Worm (Caenorhabditis elegans) whole organism, dauer: ENCODE results near the gene col-114.

ENCODE experiments used
- unc-62 ChIP-seq: sonication (generic microtip); optimal IDR thresholded peaks from 2 replicates; lab custom pipeline; 2017; ENCODE audit warnings: missing biosample characterization, missing genetic modification reagents, missing genetic modification characterization

col-114 gene

ce11 chrIV:7211313-7211712 is 35.1 kb downstream of the col-114 start:
- TF ChIP-seq unc-62 (GFP tag; lab: Kevin White, UChicago) = no peak

ce11 chrIV:7208961-7209360 is 37.5 kb downstream of the col-114 start:
- TF ChIP-seq unc-62 (GFP tag; lab: Kevin White, UChicago) = no peak

- no peak for TF ChIP-seq unc-62 (GFP tag; lab: Kevin White, UChicago)
These were observed 40.5 kb downstream of the col-114 start, which contains the start of gene kcc-1 for ce11 chrIV:7205969-7206368. kcc-1 (plus strand) TSS chrIV:7206269.

- no peak for TF ChIP-seq unc-62 (GFP tag; lab: Kevin White, UChicago)
These were observed 42.8 kb downstream of the col-114 start, which contains the start of gene R13A1.3 for ce11 chrIV:7203696-7204095. R13A1.3 (plus strand) TSS chrIV:7203996.

- no peak for TF ChIP-seq unc-62 (GFP tag; lab: Kevin White, UChicago)
These were observed 49.6 kb downstream of the col-114 start, which contains the start of gene unc-8 for ce11 chrIV:7196853-7197252. unc-8 (plus strand) TSS chrIV:7197153.

- no peak for TF ChIP-seq unc-62 (GFP tag; lab: Kevin White, UChicago)
These were observed 50.7 kb downstream of the col-114 start, which contains the start of gene best-16 for ce11 chrIV:7195734-7196133. best-16 (minus strand) TSS chrIV:7195834.
